Worm (Caenorhabditis elegans) whole organism, L4 larva: ENCODE measurements around the gene F02H6.7.

Experiments
- R02D3.7 ChIP-seq: fragments of 150-350 bp; sonication (generic microtip); optimal IDR thresholded peaks from 3 replicates; lab custom pipeline; 2014; ENCODE audit warnings: missing biosample characterization, missing genetic modification characterization
- ZK546.5 ChIP-seq, 2 experiments: sonication (generic microtip); optimal IDR thresholded peaks; 2 replicates each; lab custom pipeline; 2017; ENCODE audit warnings: missing biosample characterization in 2 of 2, missing genetic modification characterization in 2 of 2
- dve-1 ChIP-seq: sonication (generic microtip); optimal IDR thresholded peaks from 2 replicates; lab custom pipeline; 2017; ENCODE audit warnings: antibody characterized with exemption, mild to moderate bottlenecking, missing genetic modification characterization, missing compliant biosample characterization; ENCODE audit not compliant: insufficient read depth
- nhr-111 ChIP-seq: fragments of 200-800 bp; sonication (Bioruptor generic); optimal IDR thresholded peaks from 2 replicates; lab custom pipeline; 2018; ENCODE audit warnings: mild to moderate bottlenecking, missing genetic modification characterization, missing compliant biosample characterization

DNA sequence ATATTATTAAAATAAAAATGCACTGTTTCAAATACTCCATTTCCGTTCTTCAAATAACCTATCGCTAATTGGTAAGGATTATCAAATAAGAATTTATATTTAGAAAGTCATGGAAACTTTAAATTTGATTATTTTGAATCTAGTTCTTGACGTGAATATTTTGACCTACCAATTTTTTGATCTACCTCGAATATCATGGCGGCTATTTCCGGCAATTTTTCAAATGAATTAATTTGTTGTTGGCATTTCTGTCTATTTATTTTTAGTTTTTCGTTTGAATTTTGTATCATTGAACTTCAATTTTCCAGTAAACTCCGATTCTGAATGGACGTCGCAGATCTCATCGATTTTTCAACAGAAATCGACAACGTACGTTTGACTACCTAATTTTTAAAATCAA, 24.8 kb downstream of the F02H6.7 start, which contains the start of gene F02H6.3:
- TF ChIP-seq ZK546.5 (tag; optimal IDR thresholded peaks at IDR 0.05; lab: Kevin White, UChicago) (no peak), dve-1 (tag; lab: Kevin White, UChicago) (no peak), R02D3.7 (tag; lab: Kevin White, UChicago) (no peak), nhr-111 (GFP tag; lab: Kevin White, UChicago) (no peak)
